Fruit fly (Drosophila melanogaster): ENCODE results near the gene CG6983.

Gene CG6983

DNA sequence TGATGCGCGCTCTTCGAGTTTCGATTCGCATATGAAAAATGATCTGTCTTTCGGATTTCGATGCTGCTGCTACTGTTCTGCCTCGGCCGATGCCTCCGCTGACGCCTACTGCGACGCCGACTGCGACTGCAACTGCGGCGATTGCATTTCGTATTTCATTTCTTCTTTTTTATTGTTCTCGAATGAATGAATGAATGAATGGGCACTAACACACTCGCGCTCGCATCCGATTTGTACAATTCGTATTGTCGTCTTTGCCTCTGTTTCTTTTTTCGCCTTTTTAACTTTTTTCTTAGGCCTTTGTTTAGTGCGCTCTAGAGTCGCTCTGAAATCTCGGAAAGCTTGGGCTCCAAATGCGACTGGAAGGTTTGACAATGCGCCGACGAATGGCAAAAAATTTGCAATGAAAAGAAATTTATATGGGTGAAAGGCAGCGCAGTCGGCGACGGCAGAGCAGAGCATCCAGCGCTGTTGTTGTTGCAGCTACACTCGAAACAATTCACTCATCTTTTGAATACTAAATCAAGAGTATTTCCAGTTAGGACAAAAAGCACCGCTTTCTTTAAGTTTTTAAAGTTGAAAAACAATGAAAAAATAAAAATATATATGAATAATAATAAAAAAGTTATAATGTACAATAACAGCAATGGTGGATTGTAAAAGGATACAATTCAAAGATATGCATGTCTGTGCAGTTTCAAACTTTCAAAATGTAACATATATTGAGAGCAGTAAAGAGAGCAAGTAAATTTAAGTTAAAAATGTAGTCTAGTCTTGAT lies 27.2 kb downstream of the CG6983 start, which contains the start of gene CG32354:
TSS of gene CG32354 (minus strand) at position 398 of the 779 bp plus-strand sequence.
- TF ChIP-seq CTCF (optimal IDR thresholded peaks at IDR 0.05), result no peak
- no peak for TF ChIP-seq CG8478 (optimal IDR thresholded peaks at IDR 0.05)

DNA sequence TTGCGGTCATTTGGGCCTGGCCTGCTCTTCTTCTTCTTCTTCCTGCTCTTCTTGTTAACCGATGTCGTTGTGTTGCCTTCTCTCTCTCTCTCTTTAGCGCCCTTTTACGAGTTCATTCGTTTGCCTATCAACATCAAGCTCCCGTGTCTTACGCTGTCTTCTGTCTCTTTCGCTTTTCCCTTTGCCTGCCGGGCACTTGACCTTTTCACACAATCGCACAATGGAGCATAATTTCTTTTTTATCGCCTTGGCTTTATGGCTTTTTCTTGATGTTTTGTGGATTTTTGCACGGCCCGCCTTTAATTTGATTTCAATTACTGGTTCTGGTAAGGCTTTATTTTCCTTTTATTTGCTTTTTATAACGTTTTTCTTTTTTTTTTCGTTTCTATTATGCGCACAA lies 27.8 kb downstream of the CG6983 start:
- no peak for TF ChIP-seq CTCF (optimal IDR thresholded peaks at IDR 0.05)
- no peak for TF ChIP-seq CG8478 (optimal IDR thresholded peaks at IDR 0.05)

DNA sequence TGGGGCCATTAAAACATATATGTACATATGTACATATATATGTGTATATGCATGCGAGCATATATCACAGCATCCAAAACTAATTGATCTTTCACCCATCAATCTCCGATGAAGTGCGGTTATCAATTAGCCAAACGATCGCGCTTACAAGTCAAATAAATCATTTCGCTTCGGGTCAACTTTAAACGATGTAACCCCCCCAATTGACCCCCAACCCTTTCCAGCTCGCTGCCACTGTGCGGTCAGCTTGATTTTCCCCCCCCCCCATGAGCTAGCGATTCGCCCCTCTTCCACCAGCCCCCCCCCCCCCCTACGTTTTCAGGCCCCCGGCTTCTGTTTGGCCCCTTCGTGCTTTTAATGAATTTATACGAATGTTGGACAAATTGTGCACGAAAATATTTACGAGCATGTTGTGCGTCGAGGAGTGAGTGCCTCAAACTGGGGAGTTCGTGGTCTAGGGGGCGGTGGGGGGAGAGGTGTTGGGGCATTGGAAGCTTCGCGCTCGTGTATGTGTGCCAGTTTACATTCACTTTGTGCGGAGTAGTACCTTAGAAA lies 29.5 kb downstream of the CG6983 start:
- TF ChIP-seq CG8478 (optimal IDR thresholded peaks at IDR 0.05) (no peak), CTCF (optimal IDR thresholded peaks at IDR 0.05) (no peak)

DNA sequence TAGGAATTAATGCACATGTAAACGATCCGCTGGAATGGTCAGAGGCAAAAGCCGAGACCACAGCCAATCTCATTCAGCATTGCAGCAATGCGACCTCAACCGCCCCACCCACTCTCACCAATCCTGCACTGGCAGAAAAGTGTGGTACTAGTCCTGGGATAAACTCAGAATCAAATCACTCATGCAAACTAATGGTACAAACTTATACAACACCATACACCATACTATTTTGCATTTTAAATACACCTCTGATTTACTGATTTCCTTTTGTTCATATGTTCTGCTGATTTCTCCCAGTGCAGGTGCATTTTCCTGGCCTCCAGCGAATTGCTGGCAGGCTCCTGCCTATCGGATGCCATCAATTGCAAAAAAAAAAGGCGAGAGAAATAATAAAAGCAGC lies 30.2 kb downstream of the CG6983 start:
- TF ChIP-seq CTCF (optimal IDR thresholded peaks at IDR 0.05), result no peak
- TF ChIP-seq CG8478 (optimal IDR thresholded peaks at IDR 0.05), result no peak

DNA sequence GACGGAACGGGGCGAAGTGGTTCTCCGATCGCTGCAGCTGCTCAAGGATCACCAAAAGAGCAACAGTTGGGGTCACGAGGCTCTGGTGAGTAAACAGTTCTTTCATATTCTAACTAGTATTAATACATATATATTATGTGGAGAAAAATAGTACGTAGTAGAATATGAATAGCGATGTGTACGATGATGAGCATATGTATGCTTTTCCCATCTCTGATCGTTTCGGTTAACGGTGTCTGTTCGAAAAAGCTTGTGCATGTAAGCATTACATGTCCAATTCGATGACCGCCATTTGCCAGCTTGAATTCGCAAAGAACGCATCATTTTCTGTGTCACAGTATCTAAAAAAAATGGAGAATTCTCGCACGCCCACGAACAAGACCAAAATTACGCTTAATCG lies 36.5 kb downstream of the CG6983 start, which contains the start of the genes Oseg1 and mtrm:
TSS of gene Oseg1 (minus strand) at position 101 of the 400 bp plus-strand sequence.
TSS of gene mtrm (plus strand) at position 288 of the 400 bp plus-strand sequence.
- TF ChIP-seq CG8478 (optimal IDR thresholded peaks at IDR 0.05) (no peak), CTCF (optimal IDR thresholded peaks at IDR 0.05) (no peak)

DNA sequence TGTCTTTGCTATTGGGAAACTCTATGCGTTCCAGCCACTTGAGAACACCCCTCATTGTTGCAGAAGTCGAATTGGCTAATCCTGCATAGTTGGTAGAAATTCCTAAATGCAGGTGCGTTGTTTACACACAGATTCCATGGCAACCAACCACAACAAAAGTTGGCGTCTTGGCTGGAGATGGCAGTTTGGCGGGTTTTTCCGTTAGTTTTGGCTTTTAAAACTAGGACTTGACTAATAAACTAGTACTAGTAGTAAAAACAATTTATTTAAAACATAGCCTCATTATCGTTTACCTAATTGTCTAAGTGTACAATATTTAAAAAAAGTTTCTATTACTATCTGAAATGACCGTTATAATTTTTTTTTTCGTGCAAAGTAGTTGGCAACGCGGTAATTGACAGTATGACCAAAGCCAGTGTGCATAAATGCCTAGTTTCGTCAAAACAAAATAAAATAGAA lies 37.7 kb downstream of the CG6983 start, which contains the start of gene Exo70:
TSS of gene Exo70 (plus strand) at position 413 of the 459 bp plus-strand sequence.
- TF ChIP-seq CG8478 (optimal IDR thresholded peaks at IDR 0.05), result no peak
- no peak for TF ChIP-seq CTCF (optimal IDR thresholded peaks at IDR 0.05)

DNA sequence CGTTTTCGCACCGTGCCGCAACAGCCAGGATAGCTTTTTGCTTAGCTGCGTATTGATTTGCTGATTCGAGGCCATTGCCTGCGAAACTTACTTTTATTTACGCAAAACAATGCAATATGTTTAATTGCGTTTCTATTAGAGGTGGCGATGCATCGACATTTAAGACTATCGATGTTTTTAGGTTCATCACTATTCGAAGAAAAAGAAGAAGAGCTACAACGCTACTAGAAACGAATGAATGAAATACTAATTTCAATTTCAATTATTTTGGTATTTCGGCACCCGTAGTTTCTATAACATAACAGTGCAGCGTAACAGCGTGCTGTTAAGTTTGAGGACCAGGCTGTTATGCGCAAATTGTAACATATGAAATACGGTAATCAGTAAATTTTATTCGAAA lies 44.1 kb downstream of the CG6983 start, which contains the start of the genes Tpt, mkg-p and CG13667:
TSS of gene Tpt (minus strand) at position 155 of the 400 bp plus-strand sequence.
TSS of gene mkg-p (minus strand) at position 155 of the 400 bp plus-strand sequence.
TSS of gene CG13667 (plus strand) at position 332 of the 400 bp plus-strand sequence.
- TF ChIP-seq CTCF (optimal IDR thresholded peaks at IDR 0.05) (peak in 1 of 2 experiments; percentile 37), CG8478 (optimal IDR thresholded peaks at IDR 0.05) (no peak)

DNA sequence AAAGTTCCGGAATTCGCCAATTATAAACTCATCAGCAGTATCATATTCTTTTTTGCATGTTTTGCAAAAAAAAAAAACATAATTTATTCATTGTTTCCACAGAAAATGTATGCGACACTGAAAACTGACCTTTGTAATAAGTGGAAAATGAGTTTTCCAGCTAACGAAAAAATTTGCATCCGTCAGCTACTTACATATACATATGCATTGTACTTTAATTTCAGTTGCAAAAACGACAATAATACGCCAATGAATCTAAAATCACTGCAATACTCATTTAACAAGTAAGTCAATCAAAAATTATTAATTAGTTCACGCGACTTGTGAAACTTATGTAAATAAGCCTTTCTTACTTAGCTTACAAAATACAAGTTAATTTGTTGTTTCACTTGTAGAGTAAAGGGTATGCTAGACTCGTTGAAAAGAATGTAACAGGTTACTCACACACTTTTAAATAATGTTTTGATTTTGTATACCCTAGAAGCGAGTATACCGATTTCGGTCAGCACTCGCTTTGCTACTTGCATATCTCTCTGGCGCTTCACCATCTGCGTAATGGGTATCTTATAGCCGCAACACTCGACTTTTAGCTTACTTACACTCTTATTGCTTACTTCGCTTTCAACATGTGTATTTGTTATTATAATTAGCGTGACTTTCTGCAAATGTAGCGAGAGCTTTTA lies 50.3 kb downstream of the CG6983 start:
- TF ChIP-seq CG8478 (optimal IDR thresholded peaks at IDR 0.05), result no peak
- no peak for TF ChIP-seq CTCF (optimal IDR thresholded peaks at IDR 0.05)

DNA sequence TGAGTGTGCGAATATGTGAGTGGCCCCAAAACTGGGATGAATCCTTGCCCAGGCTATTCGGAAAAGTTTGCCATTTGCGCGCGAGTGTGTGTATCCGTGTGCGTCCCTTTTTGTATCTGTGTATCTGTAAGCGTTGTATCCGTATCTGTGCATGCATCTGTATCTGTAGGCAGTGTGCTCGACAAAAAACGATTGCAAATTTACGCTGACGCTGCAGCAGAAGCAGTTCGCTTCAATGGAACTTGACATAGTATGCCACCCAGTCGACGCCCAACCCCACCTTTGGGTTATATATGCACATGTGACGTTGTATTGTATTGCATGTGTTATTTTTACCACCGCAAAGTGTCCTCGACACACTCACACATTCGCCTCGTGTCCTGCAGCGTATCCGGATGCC lies 53.0 kb downstream of the CG6983 start:
- TF ChIP-seq CG8478 (optimal IDR thresholded peaks at IDR 0.05) (no peak), CTCF (optimal IDR thresholded peaks at IDR 0.05) (no peak)

DNA sequence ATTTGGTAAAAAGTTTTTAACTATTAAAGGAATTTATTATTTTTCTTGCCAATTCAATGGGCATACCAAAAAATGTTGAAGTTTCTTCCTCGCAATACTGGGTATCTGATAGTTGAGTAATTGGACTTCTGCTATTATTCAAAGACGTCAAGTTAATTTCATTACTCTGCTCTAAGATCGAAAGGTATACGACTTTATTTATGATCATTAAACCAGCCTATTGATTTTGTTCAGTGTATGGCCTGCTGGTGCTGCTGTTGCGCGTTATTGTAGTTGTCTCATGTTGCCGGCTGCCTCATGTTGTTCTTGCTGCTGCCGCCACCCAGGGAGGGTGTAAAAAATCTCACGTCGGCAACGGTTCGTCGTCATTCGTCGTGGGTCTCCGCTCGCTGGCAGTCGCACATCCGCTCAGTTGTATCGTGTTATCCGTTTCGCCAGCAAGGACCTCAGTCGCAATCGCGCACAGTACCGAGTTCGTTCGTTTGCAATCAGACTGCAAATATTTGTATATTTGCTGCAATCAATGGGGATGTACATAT lies 53.5 kb downstream of the CG6983 start, which contains the start of gene CG7120:
TSS of gene CG7120 (plus strand) at position 371 of the 539 bp plus-strand sequence.
- no peak for TF ChIP-seq CG8478 (optimal IDR thresholded peaks at IDR 0.05)
- no peak for TF ChIP-seq CTCF (optimal IDR thresholded peaks at IDR 0.05)

DNA sequence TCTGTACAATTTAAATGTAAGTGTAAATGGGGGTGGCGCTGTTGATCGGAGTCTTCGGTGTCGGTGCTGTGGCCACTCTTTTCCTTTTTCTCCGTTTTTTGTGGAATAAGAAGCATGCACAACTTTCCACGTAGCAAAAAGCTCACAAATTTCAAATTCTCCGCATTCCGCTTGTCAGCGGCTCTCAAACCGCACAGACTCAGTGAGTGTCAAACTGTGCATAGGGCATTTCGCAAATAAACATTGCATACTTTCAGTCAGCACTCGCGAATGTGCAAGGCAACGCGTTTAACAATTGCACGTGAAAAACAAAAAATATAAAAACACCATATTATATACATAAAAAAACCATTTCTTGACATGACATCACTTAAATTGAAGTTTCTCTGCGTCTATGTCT lies 54.2 kb downstream of the CG6983 start:
- peak in 1 of 2 experiments; percentile 64 for TF ChIP-seq CTCF (optimal IDR thresholded peaks at IDR 0.05)
- no peak for TF ChIP-seq CG8478 (optimal IDR thresholded peaks at IDR 0.05)

DNA sequence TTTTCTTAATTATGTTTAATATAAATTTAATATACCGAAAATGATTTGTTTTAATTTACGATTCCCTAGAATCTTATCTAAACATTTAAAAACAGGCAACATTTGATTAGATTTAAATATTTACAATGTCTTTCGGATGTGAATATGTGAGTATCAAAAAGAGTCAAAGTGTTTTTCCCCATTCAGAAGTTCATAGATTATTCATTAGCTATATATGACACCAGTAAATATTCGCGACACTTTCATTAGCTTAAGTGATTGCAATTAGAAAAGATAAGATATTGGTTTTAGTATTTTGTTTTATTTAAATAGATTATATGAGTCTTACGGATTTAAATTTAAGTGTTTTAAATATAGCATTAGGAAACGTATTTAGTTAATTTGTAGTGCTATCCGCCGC lies 55.0 kb downstream of the CG6983 start:
- TF ChIP-seq CG8478 (optimal IDR thresholded peaks at IDR 0.05), result no peak
- no peak for TF ChIP-seq CTCF (optimal IDR thresholded peaks at IDR 0.05)

DNA sequence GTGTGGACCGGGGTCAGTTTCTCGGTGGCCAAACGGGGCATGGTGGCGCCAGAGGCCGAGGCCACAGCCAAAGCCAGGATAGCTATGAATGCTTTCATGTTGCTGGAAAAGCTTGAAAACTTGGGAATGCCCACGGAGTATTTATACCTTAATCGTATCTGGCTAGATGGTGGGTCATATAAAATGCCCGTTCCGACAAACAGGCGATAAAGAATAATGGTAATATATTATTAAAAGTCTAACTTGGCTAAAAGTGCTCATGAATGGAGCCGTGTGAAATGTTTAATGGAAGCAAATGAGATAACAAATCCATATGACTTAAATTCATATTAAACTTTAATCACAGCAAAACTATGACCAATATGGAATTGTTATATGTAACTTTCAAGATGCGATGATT lies 55.6 kb downstream of the CG6983 start, which contains the start of gene Jon66Cii:
TSS of gene Jon66Cii (minus strand) at position 101 of the 400 bp plus-strand sequence.
- no peak for TF ChIP-seq CG8478 (optimal IDR thresholded peaks at IDR 0.05)
- no peak for TF ChIP-seq CTCF (optimal IDR thresholded peaks at IDR 0.05)

Data from S2 (cell line).